Worm (Caenorhabditis elegans) whole organism, L4 larva: Measurements from ENCODE around the gene T10B9.9.

ENCODE experiments used
- ama-1 ChIP-seq: fragments of 150-350 bp; optimal IDR thresholded peaks from 2 replicates; lab custom pipeline; 2014; ENCODE audit warnings: inconsistent platforms, mixed read lengths
- ces-1 ChIP-seq: fragments of 150-350 bp; sonication (generic microtip); optimal IDR thresholded peaks from 4 replicates; lab custom pipeline; 2014; ENCODE audit warnings: missing biosample characterization, missing genetic modification reagents, missing genetic modification characterization
- egl-27 ChIP-seq: sonication (generic microtip); optimal IDR thresholded peaks from 3 replicates; lab custom pipeline; 2017; ENCODE audit warnings: missing biosample characterization, missing genetic modification reagents, missing genetic modification characterization
- lsy-2 ChIP-seq, 2 experiments: fragments of 150-350 bp in 1 of 2; sonication (generic microtip) in 1 of 2; optimal IDR thresholded peaks; 2 replicates each; lab custom pipeline; 2014 to 2017; ENCODE audit warnings: missing biosample characterization in 2 of 2, missing genetic modification characterization in 2 of 2
- nhr-11 ChIP-seq: fragments of 150-350 bp; optimal IDR thresholded peaks from 2 replicates; lab custom pipeline; 2014; ENCODE audit warnings: missing biosample characterization, missing genetic modification characterization
- ztf-11 ChIP-seq: fragments of 150-350 bp; optimal IDR thresholded peaks from 2 replicates; lab custom pipeline; 2014; ENCODE audit warnings: missing biosample characterization, missing genetic modification characterization

DNA sequence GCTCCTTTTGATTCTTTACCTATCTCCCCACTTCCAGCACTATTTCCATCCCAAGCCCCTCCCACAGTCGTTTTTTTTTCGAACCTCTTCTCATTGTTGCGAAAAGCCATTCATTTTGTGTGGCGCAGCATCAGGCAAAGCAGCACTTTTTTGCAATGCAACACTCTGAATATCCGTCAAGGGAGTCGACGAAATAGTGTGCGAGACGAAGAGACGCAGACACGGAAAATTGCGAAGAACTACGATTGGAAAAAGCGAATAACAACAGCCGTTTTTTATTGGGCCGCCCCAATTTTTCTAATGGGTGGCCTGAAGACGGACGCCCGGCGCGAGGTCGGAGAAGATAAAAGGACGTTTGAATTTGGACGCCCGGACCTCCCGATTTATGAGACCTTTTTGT, 45.8 kb downstream of the T10B9.9 start:
- no peak for TF ChIP-seq egl-27 (tag; lab: Kevin White, UChicago)
- TF ChIP-seq ces-1 = no peak
- TF ChIP-seq nhr-11 (tag; lab: Kevin White, UChicago) = no peak
- TF ChIP-seq lsy-2 (tag; optimal IDR thresholded peaks at IDR 0.05; lab: Kevin White, UChicago) = no peak
- TF ChIP-seq ama-1 (lab: Kevin White, UChicago) = no peak
- TF ChIP-seq ztf-11 = no peak
